Fruit fly (Drosophila melanogaster) whole organism, prepupa: ENCODE data around the gene CG14810.
A peak's percentile ranks its signal among the peaks of the same experiment; 100 is the strongest.

Experiments used
- CG10631 ChIP-seq: fragments of 200-800 bp; sonication (Bioruptor generic); optimal IDR thresholded peaks from 2 replicates; lab custom pipeline; 2016; ENCODE audit warnings: missing biosample characterization, missing genetic modification characterization
- CG11294 ChIP-seq: fragments of 200-800 bp; sonication (Bioruptor generic); IDR thresholded peaks from 2 replicates; pipeline ENCODE4 v1.3.6; 2022; ENCODE audit warnings: missing biosample characterization, missing genetic modification characterization
- CG6276 ChIP-seq: fragments of 200-800 bp; sonication (Bioruptor generic); optimal IDR thresholded peaks from 2 replicates; lab custom pipeline; 2017; ENCODE audit warnings: missing biosample characterization, mild to moderate bottlenecking, missing genetic modification characterization
- CG8632 ChIP-seq: fragments of 200-800 bp; sonication (Bioruptor generic); optimal IDR thresholded peaks from 3 replicates; lab custom pipeline; 2016; ENCODE audit warnings: missing biosample characterization, missing genetic modification characterization
- Eip78C ChIP-seq: fragments of 200-800 bp; sonication (Bioruptor generic); peaks from one replicate; lab custom pipeline; 2016; ENCODE audit warnings: missing biosample characterization, missing genetic modification characterization
- Hr38 ChIP-seq: sonication (Bioruptor generic); optimal IDR thresholded peaks from 2 replicates; lab custom pipeline; 2016; ENCODE audit warnings: missing biosample characterization, missing genetic modification characterization
- OdsH ChIP-seq: fragments of 200-800 bp; sonication (Bioruptor generic); optimal IDR thresholded peaks from 3 replicates; lab custom pipeline; 2016; ENCODE audit warnings: missing biosample characterization, missing genetic modification characterization
- cyc ChIP-seq: fragments of 200-800 bp; sonication (Bioruptor generic); optimal IDR thresholded peaks from 3 replicates; lab custom pipeline; 2016; ENCODE audit warnings: missing biosample characterization, missing genetic modification characterization
- net ChIP-seq: fragments of 200-800 bp; sonication (Bioruptor generic); optimal IDR thresholded peaks from 3 replicates; lab custom pipeline; 2016; ENCODE audit warnings: missing biosample characterization, missing genetic modification characterization
- vri ChIP-seq: fragments of 200-800 bp; sonication (Bioruptor generic); optimal IDR thresholded peaks from 3 replicates; lab custom pipeline; 2016; ENCODE audit warnings: missing biosample characterization, mild to moderate bottlenecking, missing genetic modification characterization

DNA sequence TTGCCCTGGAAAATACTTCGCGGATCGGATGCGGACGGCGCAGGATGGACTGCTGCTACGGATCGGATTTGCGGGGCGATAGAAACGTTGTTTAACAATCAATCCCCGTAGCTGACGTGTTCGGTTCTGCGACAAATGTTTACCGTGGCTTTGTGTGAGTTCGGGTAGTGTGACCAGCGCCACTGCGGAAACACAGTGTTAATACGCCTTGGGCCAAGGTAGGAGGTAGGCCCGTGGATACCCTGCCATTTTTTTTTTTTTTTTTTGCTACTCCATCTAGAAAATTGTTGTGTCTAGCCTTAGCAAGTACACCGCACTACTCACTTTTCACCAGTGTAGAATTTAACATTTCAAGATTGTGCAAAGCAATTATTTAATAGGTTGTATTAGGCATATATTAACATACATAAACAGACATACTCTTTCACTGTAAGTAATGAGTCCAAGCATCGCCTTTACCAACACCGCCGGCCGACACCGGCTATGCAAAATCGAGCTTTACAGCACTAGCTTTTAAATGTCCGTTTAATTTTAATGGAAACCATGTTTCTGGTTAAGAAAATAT, 41.6 kb upstream of the CG14810 start, which contains the start of gene deltaCOP:
- TF ChIP-seq cyc (GFP tag; lab: Kevin White, UChicago) = peak; percentile 89
- TF ChIP-seq CG6276 (GFP tag; lab: Kevin White, UChicago) = no peak
- no peak for TF ChIP-seq vri (GFP tag; lab: Kevin White, UChicago)
- TF ChIP-seq net = peak; percentile 81
- no peak for TF ChIP-seq OdsH
- no peak for TF ChIP-seq CG10631
- peak; percentile 72 for TF ChIP-seq CG11294 (GFP tag; lab: Robert Waterston, UW)
- TF ChIP-seq Eip78C = peak; percentile 97
- peak; percentile 23 for TF ChIP-seq Hr38 (GFP tag; lab: Kevin White, UChicago)
- TF ChIP-seq CG8632 (GFP tag; lab: Kevin White, UChicago) = peak; percentile 85
